Worm (Caenorhabditis elegans): Measurements from ENCODE around the gene npp-18.

- TF ChIP-seq mdl-1 (tag; optimal IDR thresholded peaks at IDR 0.05) (no peak), nhr-6 (tag; optimal IDR thresholded peaks at IDR 0.05) (no peak), lsy-2 (tag; optimal IDR thresholded peaks at IDR 0.05) (no peak), R02D3.7 (tag; optimal IDR thresholded peaks at IDR 0.05) (no peak), ama-1 (optimal IDR thresholded peaks at IDR 0.05) (no peak), unc-39 (tag; optimal IDR thresholded peaks at IDR 0.05) (no peak), nhr-77 (tag; optimal IDR thresholded peaks at IDR 0.05) (no peak), nhr-129 (tag; optimal IDR thresholded peaks at IDR 0.05) (no peak), ztf-4 (tag; optimal IDR thresholded peaks at IDR 0.05) (no peak), ZK546.5 (tag; optimal IDR thresholded peaks at IDR 0.05) (no peak), egl-27 (tag; optimal IDR thresholded peaks at IDR 0.05) (no peak), F13H6.1 (tag; optimal IDR thresholded peaks at IDR 0.05) (no peak)
Observed at ce11 chrIII:13339672-13340071, 43.0 kb downstream of the npp-18 start, which contains the start of gene F53A2.3.

All from whole organism, L2 larva.